Worm (Caenorhabditis elegans): ENCODE results near the gene K02E11.4.
A peak's percentile ranks its signal among the peaks of the same experiment; 100 is the strongest.

- peak; percentile 79 for TF ChIP-seq gmeb-1 (tag; optimal IDR thresholded peaks at IDR 0.05)
- peak; percentile 95 for TF ChIP-seq zag-1 (tag; optimal IDR thresholded peaks at IDR 0.05)
- TF ChIP-seq ceh-82 (tag; optimal IDR thresholded peaks at IDR 0.05), result peak; percentile 74
- TF ChIP-seq lsy-2 (tag; optimal IDR thresholded peaks at IDR 0.05), result peak; percentile 74 to 90
- TF ChIP-seq sma-9 (GFP tag; optimal IDR thresholded peaks at IDR 0.05), result peak; percentile 94
- TF ChIP-seq sma-9 (tag; optimal IDR thresholded peaks at IDR 0.05), result no peak
- TF ChIP-seq skn-1 (tag; optimal IDR thresholded peaks at IDR 0.05), result peak; percentile 40
- TF ChIP-seq nhr-10 (tag; optimal IDR thresholded peaks at IDR 0.05), result peak; percentile 87
- no peak for TF ChIP-seq elt-3 (tag; optimal IDR thresholded peaks at IDR 0.05)
- no peak for TF ChIP-seq ceh-16 (tag; optimal IDR thresholded peaks at IDR 0.05)
Measured at ce11 chrV:14200086-14200485, 47.8 kb downstream of the K02E11.4 start.
